Fruit fly (Drosophila melanogaster) whole organism, embryonic: ENCODE measurements around the gene CG15473.

Source experiments
- BEAF-32 ChIP-seq: fragments of 200-800 bp; sonication (Bioruptor generic); optimal IDR thresholded peaks from 3 replicates; lab custom pipeline; 2017; ENCODE audit warnings: missing biosample characterization, missing genetic modification characterization, mild to moderate bottlenecking, moderate library complexity, missing genetic modification reagents
- CG12071 ChIP-seq: fragments of 200-800 bp; sonication (Bioruptor generic); optimal IDR thresholded peaks from 3 replicates; lab custom pipeline; 2018; ENCODE audit warnings: missing biosample characterization, mild to moderate bottlenecking, missing genetic modification characterization
- CG12104 ChIP-seq: fragments of 200-800 bp; sonication (Bioruptor generic); optimal IDR thresholded peaks from 3 replicates; lab custom pipeline; 2016; ENCODE audit warnings: missing biosample characterization, missing genetic modification characterization
- CG12659 ChIP-seq: fragments of 200-800 bp; sonication (Bioruptor generic); optimal IDR thresholded peaks from 3 replicates; lab custom pipeline; 2017; ENCODE audit warnings: mild to moderate bottlenecking, missing biosample characterization, missing genetic modification reagents, missing genetic modification characterization
- CG14014 ChIP-seq: fragments of 200-800 bp; sonication (Bioruptor generic); IDR thresholded peaks from 2 replicates; pipeline ENCODE4 v1.3.6; 2022; ENCODE audit warnings: missing biosample characterization, missing genetic modification characterization
- CG14050 ChIP-seq: fragments of 200-800 bp; sonication (Bioruptor generic); IDR thresholded peaks from 3 replicates; pipeline ENCODE4 v1.3.6; 2022; ENCODE audit warnings: missing biosample characterization, missing genetic modification characterization
- CG16863 ChIP-seq: fragments of 200-800 bp; sonication (Bioruptor generic); optimal IDR thresholded peaks from 3 replicates; lab custom pipeline; 2016; ENCODE audit warnings: missing biosample characterization, missing genetic modification characterization
- CG17361 ChIP-seq: fragments of 200-800 bp; sonication (Bioruptor generic); IDR thresholded peaks from 3 replicates; pipeline ENCODE4 v1.3.6; 2022; ENCODE audit warnings: missing biosample characterization, missing genetic modification characterization
- CG17612 ChIP-seq: fragments of 200-800 bp; sonication (Bioruptor generic); IDR thresholded peaks from 2 replicates; pipeline ENCODE4 v1.3.6; 2022; ENCODE audit warnings: missing biosample characterization, missing genetic modification characterization
- CG2875 ChIP-seq: fragments of 200-800 bp; sonication (Bioruptor generic); optimal IDR thresholded peaks from 2 replicates; lab custom pipeline; 2017; ENCODE audit warnings: missing biosample characterization, mild to moderate bottlenecking, missing genetic modification characterization, missing genetic modification reagents
- CG30020 ChIP-seq: fragments of 200-800 bp; optimal IDR thresholded peaks from 2 replicates; lab custom pipeline; 2019; ENCODE audit warnings: missing biosample characterization, mild to moderate bottlenecking, missing genetic modification characterization, moderate library complexity
- CG4282 ChIP-seq: fragments of 200-800 bp; sonication (Bioruptor generic); optimal IDR thresholded peaks from 2 replicates; lab custom pipeline; 2016; ENCODE audit warnings: missing biosample characterization, missing genetic modification characterization
- CG4707 ChIP-seq: fragments of 200-800 bp; sonication (Bioruptor generic); optimal IDR thresholded peaks from 2 replicates; lab custom pipeline; 2018; ENCODE audit warnings: missing biosample characterization, mild to moderate bottlenecking, missing genetic modification characterization, moderate library complexity
- CG5245 ChIP-seq: fragments of 200-800 bp; sonication (Bioruptor generic); optimal IDR thresholded peaks from 3 replicates; lab custom pipeline; 2016; ENCODE audit warnings: missing biosample characterization, missing genetic modification characterization
- CG6683 ChIP-seq: fragments of 200-800 bp; sonication (Bioruptor generic); optimal IDR thresholded peaks from 2 replicates; lab custom pipeline; 2017; ENCODE audit warnings: missing biosample characterization, mild to moderate bottlenecking, missing genetic modification characterization, missing genetic modification reagents
- CG6791 ChIP-seq: fragments of 200-800 bp; sonication (Bioruptor generic); IDR thresholded peaks from 3 replicates; pipeline ENCODE4 v1.3.6; 2022; ENCODE audit warnings: missing biosample characterization, missing genetic modification characterization; ENCODE audit not compliant: partially characterized antibody
- CG8765 ChIP-seq: fragments of 200-800 bp; sonication (Bioruptor generic); IDR thresholded peaks from 2 replicates; pipeline ENCODE4 v1.3.6; 2022; ENCODE audit warnings: missing biosample characterization, missing genetic modification characterization
- Chrac-16 ChIP-seq: fragments of 200-800 bp; sonication (Bioruptor generic); optimal IDR thresholded peaks from 3 replicates; lab custom pipeline; 2016; ENCODE audit warnings: missing biosample characterization, missing genetic modification characterization
- CoRest ChIP-seq: fragments of 200-800 bp; sonication (Bioruptor generic); optimal IDR thresholded peaks from 3 replicates; lab custom pipeline; 2018; ENCODE audit warnings: missing biosample characterization, mild to moderate bottlenecking, missing genetic modification characterization, moderate library complexity
- Doc3 ChIP-seq: fragments of 200-800 bp; sonication (Bioruptor generic); IDR thresholded peaks from 3 replicates; pipeline ENCODE4 v1.3.6; 2022; ENCODE audit warnings: missing biosample characterization, missing genetic modification characterization; ENCODE audit not compliant: partially characterized antibody
- E2f1 ChIP-seq: fragments of 200-800 bp; sonication (Bioruptor generic); IDR thresholded peaks from 2 replicates; pipeline ENCODE4 v1.3.6; 2022; ENCODE audit warnings: missing biosample characterization, missing genetic modification characterization
- Gsc ChIP-seq: fragments of 200-800 bp; sonication (Bioruptor generic); IDR thresholded peaks from 2 replicates; pipeline ENCODE4 v1.3.6; 2022; ENCODE audit warnings: missing biosample characterization, missing genetic modification characterization
- HLH4C ChIP-seq: fragments of 200-800 bp; sonication (Bioruptor generic); IDR thresholded peaks from 3 replicates; pipeline ENCODE4 v1.3.6; 2022; ENCODE audit warnings: missing biosample characterization, missing genetic modification characterization; ENCODE audit not compliant: partially characterized antibody
- HmgD ChIP-seq: fragments of 200-800 bp; sonication (Bioruptor generic); optimal IDR thresholded peaks from 3 replicates; lab custom pipeline; 2016; ENCODE audit warnings: missing biosample characterization, missing genetic modification characterization
- Hr3 ChIP-seq: fragments of 200-800 bp; sonication (Bioruptor generic); optimal IDR thresholded peaks from 3 replicates; lab custom pipeline; 2016; ENCODE audit warnings: missing biosample characterization, missing genetic modification characterization
- Hr51 ChIP-seq, 2 experiments: fragments of 200-800 bp; sonication (Bioruptor generic); optimal IDR thresholded peaks; 2 replicates in 1 of 2; 3 replicates in 1 of 2; lab custom pipeline; 2016 to 2018; ENCODE audit warnings: missing biosample characterization in 2 of 2, missing genetic modification characterization in 2 of 2, mild to moderate bottlenecking in 1 of 2, moderate library complexity in 1 of 2
- Meics ChIP-seq: fragments of 200-800 bp; sonication (Bioruptor generic); optimal IDR thresholded peaks from 2 replicates; lab custom pipeline; 2017; ENCODE audit warnings: missing biosample characterization, mild to moderate bottlenecking, missing genetic modification characterization
- NC2α ChIP-seq: fragments of 200-800 bp; sonication (Bioruptor generic); optimal IDR thresholded peaks from 2 replicates; lab custom pipeline; 2016; ENCODE audit warnings: missing biosample characterization, missing genetic modification characterization
- Sry-β ChIP-seq: fragments of 200-800 bp; sonication (Bioruptor generic); optimal IDR thresholded peaks from 2 replicates; lab custom pipeline; 2018; ENCODE audit warnings: missing biosample characterization, mild to moderate bottlenecking, missing genetic modification characterization, moderate library complexity
- YL-1 ChIP-seq: fragments of 200-800 bp; sonication (Bioruptor generic); optimal IDR thresholded peaks from 3 replicates; lab custom pipeline; 2017; ENCODE audit warnings: missing biosample characterization, mild to moderate bottlenecking, missing genetic modification characterization
- abd-A ChIP-seq: fragments of 200-800 bp; sonication (Bioruptor generic); optimal IDR thresholded peaks from 3 replicates; lab custom pipeline; 2019; ENCODE audit warnings: missing biosample characterization, mild to moderate bottlenecking, missing genetic modification characterization, moderate library complexity
- ase ChIP-seq: fragments of 200-800 bp; sonication (Bioruptor generic); IDR thresholded peaks from 3 replicates; pipeline ENCODE4 v1.3.6; 2022; ENCODE audit warnings: missing biosample characterization, missing genetic modification characterization
- btn ChIP-seq: fragments of 200-800 bp; sonication (Bioruptor generic); optimal IDR thresholded peaks from 2 replicates; lab custom pipeline; 2016; ENCODE audit warnings: missing biosample characterization, missing genetic modification characterization
- cad ChIP-seq: fragments of >200 bp; optimal IDR thresholded peaks from 2 replicates; lab custom pipeline; 2017; ENCODE audit warnings: missing biosample characterization, missing genetic modification characterization
- cas ChIP-seq: fragments of 200-800 bp; sonication (Bioruptor generic); IDR thresholded peaks from 2 replicates; pipeline ENCODE4 v1.3.6; 2022; ENCODE audit warnings: missing biosample characterization, missing genetic modification characterization
- crp ChIP-seq, 2 experiments: fragments of 200-800 bp; sonication (Bioruptor generic); optimal IDR thresholded peaks; 2 replicates in 1 of 2; 3 replicates in 1 of 2; lab custom pipeline; 2017; ENCODE audit warnings: missing biosample characterization in 2 of 2, missing genetic modification characterization in 2 of 2, mild to moderate bottlenecking in 1 of 2, moderate library complexity in 1 of 2
- hb ChIP-seq: fragments of 200-800 bp; sonication (Bioruptor generic); IDR thresholded peaks from 3 replicates; pipeline ENCODE4 v1.3.6; 2022; ENCODE audit warnings: missing biosample characterization, missing genetic modification characterization; ENCODE audit not compliant: partially characterized antibody
- insv ChIP-seq, 2 experiments: fragments of 200-800 bp; sonication (Bioruptor generic); optimal IDR thresholded peaks; 3 replicates each; lab custom pipeline; 2016 to 2018; ENCODE audit warnings: missing biosample characterization in 2 of 2, missing genetic modification characterization in 2 of 2
- jumu ChIP-seq: fragments of 200-800 bp; sonication (Bioruptor generic); optimal IDR thresholded peaks from 3 replicates; lab custom pipeline; 2016; ENCODE audit warnings: missing biosample characterization, missing genetic modification characterization
- kay ChIP-seq: fragments of 200-800 bp; sonication (Bioruptor generic); optimal IDR thresholded peaks from 2 replicates; lab custom pipeline; 2016; ENCODE audit warnings: missing biosample characterization, missing genetic modification characterization
- mam ChIP-seq: fragments of 200-800 bp; sonication (Bioruptor generic); optimal IDR thresholded peaks from 3 replicates; lab custom pipeline; 2016; ENCODE audit warnings: missing biosample characterization, missing genetic modification characterization
- phol ChIP-seq: fragments of 200-800 bp; sonication (Bioruptor generic); optimal IDR thresholded peaks from 3 replicates; lab custom pipeline; 2018; ENCODE audit warnings: missing biosample characterization, mild to moderate bottlenecking, missing genetic modification characterization, moderate library complexity
- ranshi ChIP-seq: fragments of 200-800 bp; sonication (Bioruptor generic); IDR thresholded peaks from 2 replicates; pipeline ENCODE4 v1.3.6; 2022; ENCODE audit warnings: missing biosample characterization, missing genetic modification characterization
- row ChIP-seq: fragments of 200-800 bp; sonication (Bioruptor generic); IDR thresholded peaks from 3 replicates; pipeline ENCODE4 v1.3.6; 2022; ENCODE audit warnings: missing biosample characterization, missing genetic modification characterization
- salm ChIP-seq: fragments of 200-800 bp; sonication (Bioruptor generic); optimal IDR thresholded peaks from 2 replicates; lab custom pipeline; 2018; ENCODE audit warnings: missing biosample characterization, mild to moderate bottlenecking, missing genetic modification characterization
- scrt ChIP-seq: fragments of 200-800 bp; sonication (Bioruptor generic); optimal IDR thresholded peaks from 2 replicates; lab custom pipeline; 2018; ENCODE audit warnings: missing biosample characterization, mild to moderate bottlenecking, missing genetic modification characterization, moderate library complexity
- sens-2 ChIP-seq: fragments of 200-800 bp; sonication (Bioruptor generic); IDR thresholded peaks from 2 replicates; pipeline ENCODE4 v1.3.6; 2022; ENCODE audit warnings: missing biosample characterization, missing genetic modification characterization
- slbo ChIP-seq: fragments of 200-800 bp; sonication (Bioruptor generic); IDR thresholded peaks from 2 replicates; pipeline ENCODE4 v1.3.6; 2022; ENCODE audit warnings: missing biosample characterization, missing genetic modification characterization
- sqz ChIP-seq: fragments of 200-800 bp; sonication (Bioruptor generic); optimal IDR thresholded peaks from 3 replicates; lab custom pipeline; 2018; ENCODE audit warnings: missing biosample characterization, mild to moderate bottlenecking, missing genetic modification characterization
- tio ChIP-seq: fragments of 200-800 bp; sonication (Bioruptor generic); optimal IDR thresholded peaks from 2 replicates; lab custom pipeline; 2017; ENCODE audit warnings: missing biosample characterization, missing genetic modification characterization, inconsistent platforms
- vfl ChIP-seq: fragments of 200-800 bp; sonication (Bioruptor generic); optimal IDR thresholded peaks from 2 replicates; lab custom pipeline; 2016; ENCODE audit warnings: missing biosample characterization, missing genetic modification characterization

Gene CG15473

DNA sequence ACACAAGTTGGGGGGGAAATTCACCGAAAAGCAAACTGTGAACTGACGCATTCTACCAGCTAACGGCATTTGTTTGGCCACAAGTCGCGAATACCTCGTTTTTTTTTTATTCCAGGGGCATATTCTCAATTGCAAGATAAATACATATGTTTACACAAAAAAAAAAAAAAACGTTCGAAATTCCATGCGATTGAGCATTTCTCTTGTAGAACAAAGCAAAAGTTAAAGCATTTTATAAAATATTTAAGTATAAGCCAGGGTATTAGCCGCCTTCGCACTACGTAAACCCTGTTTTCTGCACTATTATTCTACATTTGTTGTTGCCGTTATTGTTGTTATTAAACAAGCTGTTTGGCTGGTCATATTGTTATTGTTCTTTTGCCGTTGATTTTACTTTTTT is 40.0 kb downstream of the CG15473 start (continued):
- TF ChIP-seq CoRest (tag; lab: Kevin White, UChicago), result no peak
- TF ChIP-seq Sry-β (GFP tag; lab: Kevin White, UChicago), result no peak
- TF ChIP-seq HmgD (GFP tag; lab: Kevin White, UChicago), result no peak
- no peak for TF ChIP-seq ranshi (GFP tag; lab: Robert Waterston, UW)
- peak in 1 of 2 experiments; percentile 13 for TF ChIP-seq Hr51 (GFP tag; optimal IDR thresholded peaks at IDR 0.05; lab: Kevin White, UChicago)
- no peak for TF ChIP-seq CG14050
- no peak for TF ChIP-seq Hr3 (GFP tag; lab: Kevin White, UChicago)
- no peak for TF ChIP-seq CG12659 (GFP tag; lab: Kevin White, UChicago)
- TF ChIP-seq E2f1 (GFP tag; lab: Robert Waterston, UW), result peak; percentile 30
- no peak for TF ChIP-seq CG30020
- no peak for TF ChIP-seq sqz (GFP tag; lab: Kevin White, UChicago)
- no peak for TF ChIP-seq hb (GFP tag; lab: Robert Waterston, UW)
- no peak for TF ChIP-seq sens-2 (GFP tag; lab: Robert Waterston, UW)
- TF ChIP-seq CG17361, result no peak
- TF ChIP-seq slbo, result peak; percentile 60
- TF ChIP-seq CG4707 (GFP tag; lab: Kevin White, UChicago), result no peak
- no peak for TF ChIP-seq NC2α
- TF ChIP-seq CG4282, result no peak
- no peak for TF ChIP-seq CG12104 (GFP tag; lab: Kevin White, UChicago)
- no peak for TF ChIP-seq CG14014 (GFP tag; lab: Robert Waterston, UW)
- TF ChIP-seq phol, result no peak
- TF ChIP-seq CG2875 (GFP tag; lab: Kevin White, UChicago), result no peak
- no peak for TF ChIP-seq CG5245
- no peak for TF ChIP-seq BEAF-32 (GFP tag; lab: Kevin White, UChicago)
- no peak for TF ChIP-seq CG6791
- no peak for TF ChIP-seq jumu
- TF ChIP-seq salm, result no peak
- TF ChIP-seq tio (GFP tag; lab: Kevin White, UChicago), result no peak
- TF ChIP-seq insv (GFP tag; optimal IDR thresholded peaks at IDR 0.05; lab: Kevin White, UChicago), result no peak
- TF ChIP-seq mam (GFP tag; lab: Kevin White, UChicago), result peak; percentile 26
- TF ChIP-seq kay (GFP tag; lab: Kevin White, UChicago), result no peak
- no peak for TF ChIP-seq cad (GFP tag; lab: Kevin White, UChicago)
- TF ChIP-seq CG12071 (GFP tag; lab: Kevin White, UChicago), result no peak
- TF ChIP-seq CG17612 (GFP tag; lab: Robert Waterston, UW), result no peak
- no peak for TF ChIP-seq abd-A (tag; lab: Kevin White, UChicago)
- no peak for TF ChIP-seq CG16863
- no peak for TF ChIP-seq Doc3
- no peak for TF ChIP-seq vfl (GFP tag; lab: Kevin White, UChicago)
- TF ChIP-seq cas, result peak; percentile 53; the same call in 1 of the 2 replicates
- TF ChIP-seq ase, result no peak
- no peak for TF ChIP-seq CG6683 (GFP tag; lab: Kevin White, UChicago)
- peak; percentile 66 for TF ChIP-seq row (GFP tag; lab: Robert Waterston, UW)
- peak; percentile 41 for TF ChIP-seq Meics
- TF ChIP-seq YL-1 (GFP tag; lab: Kevin White, UChicago), result no peak
- TF ChIP-seq btn, result no peak
- no peak for TF ChIP-seq crp (GFP tag; optimal IDR thresholded peaks at IDR 0.05; lab: Kevin White, UChicago)
- no peak for TF ChIP-seq Chrac-16 (GFP tag; lab: Kevin White, UChicago)
- no peak for TF ChIP-seq Gsc (GFP tag; lab: Robert Waterston, UW)
- TF ChIP-seq CG8765 (GFP tag; lab: Robert Waterston, UW), result no peak
- no peak for TF ChIP-seq HLH4C (GFP tag; lab: Robert Waterston, UW)
- no peak for TF ChIP-seq scrt (GFP tag; lab: Kevin White, UChicago)
